Fruit fly (Drosophila melanogaster): ENCODE measurements around the gene betaggt-I.

Gene betaggt-I

DNA sequence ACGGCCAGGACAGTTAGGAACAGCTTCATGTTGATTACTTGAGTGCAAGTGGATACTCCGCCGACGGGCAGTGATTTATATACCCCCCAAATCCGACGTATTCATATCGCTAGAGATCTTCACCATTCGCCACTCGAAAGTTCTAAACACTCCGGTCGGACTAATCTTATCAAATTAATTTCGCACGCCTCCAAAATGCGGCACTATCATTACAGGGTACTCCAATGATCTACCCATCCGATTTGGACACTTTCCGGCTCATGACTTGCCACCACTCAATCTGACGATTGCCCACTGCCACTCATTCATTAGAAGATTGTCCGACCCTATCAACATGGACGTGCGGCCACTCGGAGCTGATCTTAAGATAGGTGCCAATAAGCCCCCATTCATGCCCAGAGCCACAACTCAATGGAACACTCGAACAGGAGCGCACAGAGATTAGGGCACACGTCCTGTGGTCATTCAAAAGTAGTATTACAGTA lies 7.7 kb downstream of the betaggt-I start, which contains the start of gene Jon25Bii:
Gene Jon25Bii, minus strand, starts transcription at position 51 of the 485 bp plus-strand sequence.
- TF ChIP-seq cic (GFP tag; optimal IDR thresholded peaks at IDR 0.05) = peak; percentile 93
- TF ChIP-seq kay (GFP tag; ENCODE audit: borderline replicate concordance) = no peak

DNA sequence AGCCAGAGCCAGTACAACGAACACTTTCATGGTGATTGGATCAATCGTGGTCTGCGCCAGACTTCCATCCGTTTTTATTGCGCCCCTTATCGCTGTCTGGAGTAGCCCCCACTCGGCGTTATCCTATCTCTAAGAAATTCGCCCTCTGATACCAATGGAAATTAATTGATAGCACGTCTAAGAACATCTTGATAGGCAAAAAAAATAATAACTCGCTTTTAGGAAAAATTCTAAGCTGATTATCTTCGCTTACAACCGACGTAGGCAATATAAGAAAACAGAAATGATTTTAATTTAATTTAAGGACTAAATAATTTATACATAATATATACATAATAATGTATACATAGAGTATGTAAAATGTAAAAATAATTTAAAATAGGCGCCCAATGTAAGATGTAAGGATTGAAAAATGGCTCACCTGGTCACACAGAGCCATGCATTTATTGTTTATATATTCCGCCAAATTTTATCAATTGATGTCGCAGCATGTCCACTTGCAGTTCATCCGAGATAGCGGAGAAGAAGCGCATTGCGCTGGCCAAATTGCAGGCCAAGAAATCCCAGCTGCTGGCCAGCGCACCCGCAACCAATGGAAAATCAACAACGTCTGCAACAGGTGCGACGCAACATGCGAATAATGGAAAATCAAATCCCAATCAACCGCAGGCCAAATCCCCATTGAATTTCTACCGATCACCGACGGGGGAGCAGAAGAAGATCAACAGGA lies 9.9 kb downstream of the betaggt-I start, which contains the start of the genes Jon25Bi and Marcal1:
Gene Jon25Bi, minus strand, starts transcription at position 51 of the 730 bp plus-strand sequence.
Gene Marcal1, plus strand, starts transcription at position 416 of the 730 bp plus-strand sequence.
- TF ChIP-seq Hr96 (GFP tag; optimal IDR thresholded peaks at IDR 0.05) = no peak
- TF ChIP-seq pad (GFP tag; optimal IDR thresholded peaks at IDR 0.05) = no peak
- no peak for TF ChIP-seq CG12768 (GFP tag; optimal IDR thresholded peaks at IDR 0.05)
- TF ChIP-seq ovo (GFP tag; optimal IDR thresholded peaks at IDR 0.05) = no peak
- no peak for TF ChIP-seq Mnt (GFP tag; optimal IDR thresholded peaks at IDR 0.05)
- TF ChIP-seq CG5204 (GFP tag; optimal IDR thresholded peaks at IDR 0.05) = no peak
- no peak for TF ChIP-seq cic (GFP tag; optimal IDR thresholded peaks at IDR 0.05)
- no peak for TF ChIP-seq cnc (optimal IDR thresholded peaks at IDR 0.05)
- no peak for TF ChIP-seq CG14711 (tag; optimal IDR thresholded peaks at IDR 0.05)
- no peak for TF ChIP-seq toe (GFP tag; optimal IDR thresholded peaks at IDR 0.05)
- TF ChIP-seq CG7045 (GFP tag; optimal IDR thresholded peaks at IDR 0.05) = no peak
- no peak for TF ChIP-seq bab1 (GFP tag; optimal IDR thresholded peaks at IDR 0.05)
- no peak for TF ChIP-seq Clk (GFP tag; optimal IDR thresholded peaks at IDR 0.05)
- TF ChIP-seq kay (GFP tag; ENCODE audit: borderline replicate concordance) = no peak
- no peak for TF ChIP-seq CG1620 (GFP tag; optimal IDR thresholded peaks at IDR 0.05)
- no peak for TF ChIP-seq Crg-1 (GFP tag; optimal IDR thresholded peaks at IDR 0.05)
- no peak for TF ChIP-seq CG7101 (tag; optimal IDR thresholded peaks at IDR 0.05)
- no peak for TF ChIP-seq CG11617 (GFP tag; optimal IDR thresholded peaks at IDR 0.05)

DNA sequence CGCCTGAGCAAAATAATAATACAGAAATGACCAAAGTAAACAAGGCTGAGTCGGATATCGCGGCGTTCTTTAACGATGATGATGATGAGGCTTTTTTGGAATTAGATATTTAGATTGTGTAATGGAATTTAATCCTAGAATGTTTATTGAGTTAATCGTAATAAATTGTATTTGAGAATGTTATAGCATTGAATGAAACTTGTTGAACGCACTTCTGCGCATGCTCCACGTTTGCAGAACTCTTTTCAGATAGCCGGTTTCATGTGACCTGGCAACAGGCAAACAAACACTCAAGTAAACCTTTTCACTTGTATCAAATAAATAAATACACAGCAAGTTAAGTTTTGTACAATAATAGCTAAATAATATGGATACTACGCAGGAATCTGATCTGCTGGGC lies 12.7 kb downstream of the betaggt-I start, which contains the start of gene CG34124:
Gene CG34124, plus strand, starts transcription at position 301 of the 400 bp plus-strand sequence.
- no peak for TF ChIP-seq kay (GFP tag; ENCODE audit: borderline replicate concordance)

- TF ChIP-seq Mnt (GFP tag; optimal IDR thresholded peaks at IDR 0.05) (no peak), bab1 (GFP tag; optimal IDR thresholded peaks at IDR 0.05) (peak; percentile 13), cnc (optimal IDR thresholded peaks at IDR 0.05) (no peak), CG1620 (GFP tag; optimal IDR thresholded peaks at IDR 0.05) (peak; percentile 24), CG11617 (GFP tag; optimal IDR thresholded peaks at IDR 0.05) (peak; percentile 52), tj (GFP tag; optimal IDR thresholded peaks at IDR 0.05) (peak; percentile 3), CG14711 (tag; optimal IDR thresholded peaks at IDR 0.05) (peak; percentile 96), Clk (GFP tag; optimal IDR thresholded peaks at IDR 0.05) (peak; percentile 2), cic (GFP tag; optimal IDR thresholded peaks at IDR 0.05) (no peak), Hr96 (GFP tag; optimal IDR thresholded peaks at IDR 0.05) (no peak), CG33017 (tag; optimal IDR thresholded peaks at IDR 0.05) (no peak), ovo (GFP tag; optimal IDR thresholded peaks at IDR 0.05) (no peak), Crg-1 (GFP tag; optimal IDR thresholded peaks at IDR 0.05) (no peak), kay (GFP tag; ENCODE audit: borderline replicate concordance) (no peak), CG7045 (GFP tag; optimal IDR thresholded peaks at IDR 0.05) (no peak), toe (GFP tag; optimal IDR thresholded peaks at IDR 0.05) (no peak), CG12768 (GFP tag; optimal IDR thresholded peaks at IDR 0.05) (peak; percentile 53), pad (GFP tag; optimal IDR thresholded peaks at IDR 0.05) (no peak), CG7101 (tag; optimal IDR thresholded peaks at IDR 0.05) (peak; percentile 27), CG5204 (GFP tag; optimal IDR thresholded peaks at IDR 0.05) (no peak)
Measured at dm6 chr2L:4965420-4965819, 20.0 kb downstream of the betaggt-I start, which contains the start of gene CG34125. TSS of gene CG34125 (plus strand) at chr2L:4965673.

dm6 chr2L:4965923-4966322 lies 20.5 kb downstream of the betaggt-I start:
- TF ChIP-seq cic (GFP tag; optimal IDR thresholded peaks at IDR 0.05) (no peak), tj (GFP tag; optimal IDR thresholded peaks at IDR 0.05) (no peak), CG7045 (GFP tag; optimal IDR thresholded peaks at IDR 0.05) (no peak), CG5204 (GFP tag; optimal IDR thresholded peaks at IDR 0.05) (no peak), Mnt (GFP tag; optimal IDR thresholded peaks at IDR 0.05) (no peak), cnc (optimal IDR thresholded peaks at IDR 0.05) (no peak), Clk (GFP tag; optimal IDR thresholded peaks at IDR 0.05) (no peak), pad (GFP tag; optimal IDR thresholded peaks at IDR 0.05) (no peak), CG14711 (tag; optimal IDR thresholded peaks at IDR 0.05) (no peak), kay (GFP tag; ENCODE audit: borderline replicate concordance) (no peak), Crg-1 (GFP tag; optimal IDR thresholded peaks at IDR 0.05) (no peak), CG7101 (tag; optimal IDR thresholded peaks at IDR 0.05) (no peak), Hr96 (GFP tag; optimal IDR thresholded peaks at IDR 0.05) (no peak), CG33017 (tag; optimal IDR thresholded peaks at IDR 0.05) (no peak), CG1620 (GFP tag; optimal IDR thresholded peaks at IDR 0.05) (no peak), bab1 (GFP tag; optimal IDR thresholded peaks at IDR 0.05) (no peak), toe (GFP tag; optimal IDR thresholded peaks at IDR 0.05) (no peak)

DNA sequence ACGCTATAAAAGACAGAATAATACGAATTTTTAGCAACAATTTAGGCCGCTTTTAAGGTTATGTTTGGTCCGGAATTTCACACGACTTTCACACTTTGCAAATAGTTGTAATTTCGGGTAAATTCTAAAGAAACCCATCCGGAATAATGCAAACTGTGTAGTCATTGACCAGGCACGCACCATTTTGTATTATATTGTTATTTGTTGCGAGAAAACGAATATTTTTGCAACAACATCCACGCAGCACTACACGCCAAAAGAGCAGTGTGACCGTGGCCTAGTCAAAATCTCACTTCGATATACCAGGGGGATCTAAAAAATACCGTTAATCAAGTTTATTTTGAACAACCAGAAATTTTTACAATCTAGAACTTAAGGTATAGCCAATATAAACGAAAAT lies 22.1 kb downstream of the betaggt-I start, which contains the start of gene eIF3i:
Gene eIF3i, minus strand, starts transcription at position 265 of the 400 bp plus-strand sequence.
- TF ChIP-seq CG14711 (tag; optimal IDR thresholded peaks at IDR 0.05) = no peak
- TF ChIP-seq kay (GFP tag; ENCODE audit: borderline replicate concordance) = no peak
- TF ChIP-seq Mnt (GFP tag; optimal IDR thresholded peaks at IDR 0.05) = peak; percentile 50
- TF ChIP-seq Crg-1 (GFP tag; optimal IDR thresholded peaks at IDR 0.05) = no peak
- no peak for TF ChIP-seq cic (GFP tag; optimal IDR thresholded peaks at IDR 0.05)

Measured in whole organism, adult.